Fruit fly (Drosophila melanogaster) whole organism: ENCODE results near the gene CG15365.

Experiments
- CG8478 ChIP-seq: fragments of >200 bp; optimal IDR thresholded peaks from 2 replicates; lab custom pipeline; 2018; ENCODE audit warnings: inconsistent platforms
- Dll ChIP-seq: fragments of >200 bp; optimal IDR thresholded peaks from 2 replicates; lab custom pipeline; 2017
- EcR ChIP-seq, 2 experiments: fragments of >200 bp; optimal IDR thresholded peaks; 2 replicates each; lab custom pipeline; 2017; ENCODE audit warnings: missing biosample characterization in 2 of 2, missing genetic modification characterization in 2 of 2, missing genetic modification reagents in 2 of 2
- pan ChIP-seq: fragments of >200 bp; optimal IDR thresholded peaks from 2 replicates; lab custom pipeline; 2017
- psq ChIP-seq: fragments of >200 bp; optimal IDR thresholded peaks from 2 replicates; lab custom pipeline; 2017
- usp ChIP-seq: fragments of >200 bp; optimal IDR thresholded peaks from 2 replicates; lab custom pipeline; 2017; ENCODE audit warnings: missing biosample characterization, missing genetic modification characterization, mixed read lengths

The CG15365 gene

dm6 chrX:9068822-9069221 is 1.0 kb upstream of the CG15365 start:
- TF ChIP-seq CG8478 (lab: Kevin White, UChicago) (no peak), psq (lab: Kevin White, UChicago) (no peak), EcR (GFP tag; optimal IDR thresholded peaks at IDR 0.05; lab: Kevin White, UChicago) (no peak), usp (GFP tag; lab: Kevin White, UChicago) (no peak), Dll (no peak), pan (lab: Kevin White, UChicago) (no peak)

DNA sequence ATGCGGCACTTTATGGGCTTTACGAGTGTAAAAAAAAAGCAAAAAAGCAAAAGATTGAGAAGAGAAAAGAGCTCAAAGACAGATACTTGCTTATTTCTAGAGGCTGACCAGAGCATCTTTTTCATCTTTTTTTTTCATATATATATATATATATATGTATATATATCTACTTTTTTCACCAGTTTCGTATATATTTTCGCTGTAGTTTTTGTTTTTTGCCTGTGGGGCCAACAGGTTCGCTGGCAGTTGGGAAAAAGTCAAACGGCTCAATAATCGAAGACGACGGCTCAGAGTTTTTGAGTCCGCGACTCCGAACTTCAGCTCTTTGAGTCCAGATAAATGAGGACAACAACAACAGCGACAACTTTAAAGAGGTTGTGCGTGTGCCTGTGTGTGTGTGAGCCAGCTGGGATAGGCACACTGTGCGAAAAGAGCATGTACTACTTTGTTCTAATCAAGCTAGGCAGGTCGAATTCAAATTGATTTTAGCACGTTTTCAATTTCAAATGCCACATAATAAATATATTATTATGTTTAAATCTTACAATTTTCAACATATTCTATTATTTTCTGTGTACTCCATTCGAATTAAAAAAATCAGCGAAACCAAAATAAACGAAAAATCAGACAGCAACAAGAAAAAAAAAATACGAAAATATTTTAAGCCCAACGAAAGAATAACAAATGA is 837 bp downstream of the CG15365 start:
- no peak for TF ChIP-seq pan (lab: Kevin White, UChicago)
- no peak for TF ChIP-seq CG8478 (lab: Kevin White, UChicago)
- TF ChIP-seq usp (GFP tag; lab: Kevin White, UChicago) = no peak
- no peak for TF ChIP-seq Dll
- no peak for TF ChIP-seq EcR (GFP tag; optimal IDR thresholded peaks at IDR 0.05; lab: Kevin White, UChicago)
- no peak for TF ChIP-seq psq (lab: Kevin White, UChicago)

DNA sequence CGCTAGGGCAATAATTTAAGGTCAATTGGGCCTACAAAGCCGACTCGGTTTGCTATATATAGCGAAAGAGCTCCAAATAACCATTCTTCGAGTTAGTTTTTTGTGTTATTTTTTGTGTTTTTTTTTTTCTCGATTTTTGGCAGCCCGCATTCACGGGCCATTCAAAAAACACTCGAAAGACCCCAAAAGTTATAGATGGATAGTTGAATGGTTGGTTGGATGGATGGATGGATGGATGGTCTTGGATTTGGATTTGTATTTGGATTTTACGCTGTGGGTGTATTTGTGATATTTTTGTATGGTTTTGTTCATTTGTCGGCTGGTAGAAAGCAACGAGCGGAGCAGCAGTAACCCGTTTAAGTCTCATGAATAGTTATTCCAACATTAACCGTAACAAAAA is 3.8 kb downstream of the CG15365 start:
- TF ChIP-seq CG8478 (lab: Kevin White, UChicago) = no peak
- no peak for TF ChIP-seq usp (GFP tag; lab: Kevin White, UChicago)
- TF ChIP-seq Dll = no peak
- no peak for TF ChIP-seq EcR (GFP tag; optimal IDR thresholded peaks at IDR 0.05; lab: Kevin White, UChicago)

DNA sequence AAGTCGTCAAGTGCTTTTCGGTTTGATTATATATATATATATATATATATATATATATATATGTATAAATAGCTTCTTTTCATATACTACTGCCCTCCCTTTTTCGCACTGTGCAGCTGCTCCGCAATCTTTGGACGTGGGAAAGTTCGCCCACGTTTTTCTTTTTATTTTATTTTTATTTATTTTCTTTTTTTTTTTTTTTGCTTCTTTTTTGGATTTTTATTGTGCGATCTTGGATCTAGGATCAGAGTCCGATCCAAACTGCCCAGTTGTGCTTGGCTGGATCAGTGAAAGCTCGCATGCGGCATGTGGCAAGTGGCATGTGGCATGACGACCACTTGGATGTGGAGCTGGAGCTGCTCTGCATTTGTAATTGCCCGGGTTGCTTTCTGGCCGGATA is 4.4 kb downstream of the CG15365 start:
- TF ChIP-seq EcR (GFP tag; optimal IDR thresholded peaks at IDR 0.05; lab: Kevin White, UChicago) (no peak), pan (lab: Kevin White, UChicago) (no peak), psq (lab: Kevin White, UChicago) (no peak), usp (GFP tag; lab: Kevin White, UChicago) (no peak), CG8478 (lab: Kevin White, UChicago) (no peak), Dll (no peak)

DNA sequence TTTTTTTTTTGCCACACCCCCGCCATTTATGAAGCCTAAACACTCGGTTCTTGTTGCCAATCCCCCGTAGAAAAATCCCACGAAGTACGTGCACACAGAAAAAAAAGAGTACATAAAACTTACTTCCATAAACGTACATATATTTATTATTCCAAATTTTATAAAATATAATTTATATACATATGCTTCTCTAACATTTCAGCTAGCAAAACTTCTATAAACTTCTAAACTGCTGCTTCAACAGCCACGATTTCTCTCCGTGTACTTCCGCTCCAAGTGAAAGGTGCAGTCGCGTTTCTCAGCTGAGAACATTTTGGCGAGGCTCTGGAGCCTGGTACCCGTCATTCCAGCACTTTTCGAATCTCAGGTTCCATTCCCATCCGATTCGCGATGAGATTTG is 5.1 kb downstream of the CG15365 start:
- TF ChIP-seq psq (lab: Kevin White, UChicago) (no peak), pan (lab: Kevin White, UChicago) (no peak), EcR (GFP tag; optimal IDR thresholded peaks at IDR 0.05; lab: Kevin White, UChicago) (no peak), usp (GFP tag; lab: Kevin White, UChicago) (no peak)

dm6 chrX:9061299-9061698 is 6.5 kb downstream of the CG15365 start:
- TF ChIP-seq usp (GFP tag; lab: Kevin White, UChicago) (no peak), psq (lab: Kevin White, UChicago) (no peak), EcR (GFP tag; optimal IDR thresholded peaks at IDR 0.05; lab: Kevin White, UChicago) (no peak), Dll (no peak), pan (lab: Kevin White, UChicago) (no peak)

DNA sequence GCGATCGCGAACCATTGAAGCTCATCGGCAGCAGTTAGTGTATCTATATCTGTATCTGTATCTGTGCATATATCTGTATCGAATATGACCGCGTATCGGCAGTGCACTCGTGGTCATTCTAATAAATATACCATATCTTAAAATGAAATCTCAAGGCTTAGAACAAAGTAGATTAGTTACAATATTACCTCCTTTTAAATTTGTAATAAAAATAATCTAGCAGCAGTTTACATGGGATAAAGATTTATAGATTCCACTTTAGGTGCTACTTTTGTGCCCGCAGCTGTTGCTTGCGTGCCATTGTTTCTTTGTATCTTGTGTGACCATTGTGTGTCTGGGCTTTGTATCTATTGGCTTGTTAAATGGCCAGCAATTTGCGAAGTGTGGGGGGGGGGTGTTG is 7.7 kb downstream of the CG15365 start:
- TF ChIP-seq psq (lab: Kevin White, UChicago) (no peak), Dll (no peak), EcR (GFP tag; optimal IDR thresholded peaks at IDR 0.05; lab: Kevin White, UChicago) (no peak), CG8478 (lab: Kevin White, UChicago) (no peak), usp (GFP tag; lab: Kevin White, UChicago) (no peak), pan (lab: Kevin White, UChicago) (no peak)

DNA sequence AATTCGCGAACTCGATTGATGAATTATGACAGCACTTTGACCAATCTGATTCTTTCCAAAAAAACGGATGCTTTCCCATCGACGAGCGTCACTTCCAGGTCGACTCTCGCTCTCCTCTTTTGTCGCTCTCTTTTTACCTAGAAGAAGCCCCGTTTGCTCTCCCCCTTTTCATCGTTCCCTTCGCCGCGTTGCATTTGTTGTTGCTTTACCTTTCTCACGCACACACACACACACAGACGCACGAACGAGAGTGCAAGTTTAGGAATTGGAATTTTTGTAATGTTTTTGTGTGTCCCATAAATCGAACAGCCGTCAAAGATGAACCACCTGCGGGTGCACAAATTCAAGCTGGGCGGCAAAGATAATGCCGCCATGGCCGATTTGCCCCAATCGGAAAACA is 18.8 kb downstream of the CG15365 start:
- TF ChIP-seq pan (lab: Kevin White, UChicago) = no peak
- TF ChIP-seq usp (GFP tag; lab: Kevin White, UChicago) = no peak
- no peak for TF ChIP-seq psq (lab: Kevin White, UChicago)
- no peak for TF ChIP-seq EcR (GFP tag; optimal IDR thresholded peaks at IDR 0.05; lab: Kevin White, UChicago)
- TF ChIP-seq Dll = no peak
- TF ChIP-seq CG8478 (lab: Kevin White, UChicago) = no peak

DNA sequence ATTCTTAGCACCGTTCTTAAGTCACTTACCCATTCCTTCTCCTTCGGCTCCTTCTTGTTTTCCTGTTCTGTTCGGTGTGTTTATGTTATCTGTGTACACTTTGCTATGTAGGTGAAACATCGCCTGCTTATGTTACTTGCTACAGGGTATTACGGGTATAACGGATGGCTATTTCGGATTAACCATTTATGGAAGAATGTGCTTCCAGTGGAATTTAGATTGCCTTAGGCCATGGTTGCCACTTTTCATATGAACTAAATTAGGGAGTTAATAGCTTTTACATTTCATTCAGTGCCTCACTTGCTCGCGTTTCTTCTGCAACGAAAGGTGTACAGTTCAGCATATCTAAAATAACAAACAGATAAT is 19.4 kb downstream of the CG15365 start:
- TF ChIP-seq psq (lab: Kevin White, UChicago) = no peak
- no peak for TF ChIP-seq pan (lab: Kevin White, UChicago)
- TF ChIP-seq CG8478 (lab: Kevin White, UChicago) = no peak
- no peak for TF ChIP-seq usp (GFP tag; lab: Kevin White, UChicago)
- no peak for TF ChIP-seq EcR (GFP tag; optimal IDR thresholded peaks at IDR 0.05; lab: Kevin White, UChicago)
- no peak for TF ChIP-seq Dll

DNA sequence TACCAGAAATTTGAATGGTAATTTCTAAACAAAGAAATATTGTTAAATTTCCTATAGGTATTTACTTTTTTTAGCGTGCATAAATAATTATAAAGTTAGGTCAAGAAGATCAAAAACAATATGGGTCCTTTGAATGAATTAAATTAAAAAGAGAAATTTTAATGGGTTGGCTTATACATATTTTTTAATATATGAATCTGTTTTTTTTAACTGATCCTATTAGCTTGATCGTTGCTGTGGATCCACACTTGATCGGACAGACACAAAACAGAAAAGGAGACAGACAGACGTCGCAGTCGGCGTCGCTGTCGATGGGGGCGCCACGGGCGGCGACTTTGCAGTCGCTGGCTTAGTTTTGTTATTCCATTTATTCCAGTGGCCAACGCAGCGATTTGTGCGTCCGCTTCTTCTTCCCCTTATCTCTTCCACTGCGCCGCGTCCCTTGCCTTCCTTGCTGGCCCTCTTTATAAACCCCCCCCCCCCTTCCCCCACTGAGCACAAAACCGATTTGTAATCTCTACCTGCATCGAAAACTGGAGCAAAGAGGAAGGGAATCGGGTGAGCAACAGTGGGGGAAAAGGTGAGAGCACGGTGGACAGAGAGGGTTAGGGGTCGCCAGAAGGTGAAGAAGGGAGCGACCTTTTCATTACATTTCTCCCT is 19.9 kb downstream of the CG15365 start:
- TF ChIP-seq psq (lab: Kevin White, UChicago) (no peak), Dll (no peak), EcR (GFP tag; optimal IDR thresholded peaks at IDR 0.05; lab: Kevin White, UChicago) (no peak), CG8478 (lab: Kevin White, UChicago) (no peak), usp (GFP tag; lab: Kevin White, UChicago) (no peak), pan (lab: Kevin White, UChicago) (no peak)

dm6 chrX:9046986-9047385 is 20.8 kb downstream of the CG15365 start:
- no peak for TF ChIP-seq Dll
- no peak for TF ChIP-seq pan (lab: Kevin White, UChicago)
- TF ChIP-seq EcR (GFP tag; optimal IDR thresholded peaks at IDR 0.05; lab: Kevin White, UChicago) = no peak
- TF ChIP-seq usp (GFP tag; lab: Kevin White, UChicago) = no peak
- TF ChIP-seq psq (lab: Kevin White, UChicago) = no peak
- TF ChIP-seq CG8478 (lab: Kevin White, UChicago) = no peak
